Worm (Caenorhabditis elegans) whole organism, L1 larva: ENCODE results near the gene npl-4.2.

Experiments
- C16A3.4 ChIP-seq: fragments of 150-350 bp; optimal IDR thresholded peaks from 2 replicates; lab custom pipeline; 2014; ENCODE audit warnings: missing biosample characterization, missing genetic modification characterization
- Y116A8C.19 ChIP-seq: sonication (generic microtip); optimal IDR thresholded peaks from 2 replicates; lab custom pipeline; 2016; ENCODE audit warnings: missing compliant biosample characterization, missing genetic modification characterization, borderline replicate concordance
- aly-2 ChIP-seq: fragments of 150-350 bp; optimal IDR thresholded peaks from 2 replicates; lab custom pipeline; 2014; ENCODE audit warnings: missing biosample characterization, missing genetic modification characterization
- ama-1 ChIP-seq: fragments of 150-350 bp; optimal IDR thresholded peaks from 2 replicates; lab custom pipeline; 2014
- ceh-63 ChIP-seq: fragments of 200-800 bp; sonication (Bioruptor generic); optimal IDR thresholded peaks from 2 replicates; lab custom pipeline; 2018; ENCODE audit warnings: mild to moderate bottlenecking, missing genetic modification characterization, missing compliant biosample characterization
- ceh-8 ChIP-seq: fragments of 200-800 bp; sonication (Bioruptor generic); optimal IDR thresholded peaks from 2 replicates; lab custom pipeline; 2018; ENCODE audit warnings: mild to moderate bottlenecking, missing genetic modification characterization, moderate library complexity, missing compliant biosample characterization
- ceh-88 ChIP-seq: fragments of 200-800 bp; sonication (Bioruptor generic); IDR thresholded peaks from 2 replicates; pipeline ENCODE4 v1.3.6; 2022; ENCODE audit warnings: missing genetic modification characterization, missing compliant biosample characterization
- dpl-1 ChIP-seq, 3 experiments: fragments of 150-350 bp in 2 of 3; sonication (generic microtip) in 1 of 3; optimal IDR thresholded peaks; 2 replicates each; lab custom pipeline; 2014 to 2017; ENCODE audit warnings: missing biosample characterization in 3 of 3, missing genetic modification characterization in 3 of 3, missing genetic modification reagents in 3 of 3
- egl-13 ChIP-seq: sonication (generic microtip); optimal IDR thresholded peaks from 2 replicates; lab custom pipeline; 2016; ENCODE audit warnings: missing genotype, missing genetic modification reagents, missing genetic modification characterization, missing compliant biosample characterization
- elt-2 ChIP-seq: sonication (generic microtip); optimal IDR thresholded peaks from 2 replicates; lab custom pipeline; 2016; ENCODE audit warnings: missing genetic modification characterization, mild to moderate bottlenecking, inconsistent platforms, missing compliant biosample characterization, missing genetic modification reagents
- elt-3 ChIP-seq, 6 experiments: fragments of 150-350 bp in 1 of 6; sonication (generic microtip); optimal IDR thresholded peaks; 2 replicates each; lab custom pipeline; 2017 to 2018; ENCODE audit warnings: missing biosample characterization in 6 of 6, missing genetic modification characterization in 6 of 6, inconsistent platforms in 1 of 6
- fkh-10 ChIP-seq: sonication (generic microtip); optimal IDR thresholded peaks from 2 replicates; lab custom pipeline; 2017; ENCODE audit warnings: missing biosample characterization, missing genetic modification reagents, missing genetic modification characterization
- fkh-4 ChIP-seq: sonication (generic microtip); optimal IDR thresholded peaks from 2 replicates; lab custom pipeline; 2016; ENCODE audit warnings: missing compliant biosample characterization, missing genetic modification characterization, borderline replicate concordance
- fkh-8 ChIP-seq: sonication (generic microtip); optimal IDR thresholded peaks from 2 replicates; lab custom pipeline; 2016; ENCODE audit warnings: mild to moderate bottlenecking, missing genetic modification characterization, missing compliant biosample characterization
- fos-1 ChIP-seq: fragments of 150-350 bp; optimal IDR thresholded peaks from 2 replicates; lab custom pipeline; 2014; ENCODE audit warnings: missing biosample characterization, missing genetic modification characterization
- hlh-4 ChIP-seq: sonication (generic microtip); optimal IDR thresholded peaks from 2 replicates; lab custom pipeline; 2016; ENCODE audit warnings: mild to moderate bottlenecking, missing genetic modification characterization, missing compliant biosample characterization
- irx-1 ChIP-seq: sonication (generic microtip); optimal IDR thresholded peaks from 2 replicates; lab custom pipeline; 2016; ENCODE audit warnings: missing genetic modification characterization, missing compliant biosample characterization
- jun-1 ChIP-seq: fragments of 150-350 bp; optimal IDR thresholded peaks from 2 replicates; lab custom pipeline; 2014; ENCODE audit warnings: missing biosample characterization, missing genetic modification reagents, missing genetic modification characterization
- lin-13 ChIP-seq: fragments of 150-350 bp; optimal IDR thresholded peaks from 2 replicates; lab custom pipeline; 2014; ENCODE audit warnings: missing biosample characterization, missing genetic modification reagents, missing genetic modification characterization
- lin-15B ChIP-seq: fragments of 150-350 bp; sonication (generic microtip); optimal IDR thresholded peaks from 3 replicates; lab custom pipeline; 2014; ENCODE audit warnings: missing biosample characterization, missing genetic modification characterization
- lir-3 ChIP-seq: sonication (generic microtip); optimal IDR thresholded peaks from 2 replicates; lab custom pipeline; 2016; ENCODE audit warnings: mild to moderate bottlenecking, missing genetic modification characterization, moderate library complexity, missing compliant biosample characterization; ENCODE audit not compliant: poor library complexity
- mef-2 ChIP-seq: fragments of 150-350 bp; optimal IDR thresholded peaks from 2 replicates; lab custom pipeline; 2014; ENCODE audit warnings: missing biosample characterization, missing genetic modification characterization
- mep-1 ChIP-seq: fragments of 150-350 bp; optimal IDR thresholded peaks from 2 replicates; lab custom pipeline; 2014; ENCODE audit warnings: missing biosample characterization, missing genetic modification characterization
- nhr-11 ChIP-seq: fragments of 150-350 bp; optimal IDR thresholded peaks from 2 replicates; lab custom pipeline; 2014; ENCODE audit warnings: missing biosample characterization, missing genetic modification characterization
- nhr-12 ChIP-seq: sonication (generic microtip); optimal IDR thresholded peaks from 2 replicates; lab custom pipeline; 2017; ENCODE audit warnings: missing biosample characterization, missing genetic modification characterization
- nhr-19 ChIP-seq: fragments of 200-800 bp; sonication (Bioruptor generic); conservative IDR thresholded peaks from 2 replicates; pipeline ENCODE4 v1.3.6; 2022; ENCODE audit warnings: missing genetic modification characterization, missing compliant biosample characterization
- nhr-237 ChIP-seq: fragments of 150-350 bp; optimal IDR thresholded peaks from 2 replicates; lab custom pipeline; 2014; ENCODE audit warnings: missing biosample characterization, missing genetic modification characterization
- nhr-47 ChIP-seq: sonication (generic microtip); optimal IDR thresholded peaks from 2 replicates; lab custom pipeline; 2016; ENCODE audit warnings: mild to moderate bottlenecking, missing genetic modification characterization, moderate library complexity, missing compliant biosample characterization
- nhr-71 ChIP-seq: sonication (generic microtip); optimal IDR thresholded peaks from 2 replicates; lab custom pipeline; 2016; ENCODE audit warnings: mild to moderate bottlenecking, missing genetic modification characterization, moderate library complexity, missing compliant biosample characterization
- pag-3 ChIP-seq: sonication (generic microtip); optimal IDR thresholded peaks from 2 replicates; lab custom pipeline; 2017; ENCODE audit warnings: missing genetic modification characterization, mild to moderate bottlenecking, missing compliant biosample characterization, antibody characterized with exemption, borderline replicate concordance; ENCODE audit not compliant: insufficient read depth
- rnt-1 ChIP-seq: sonication (generic microtip); optimal IDR thresholded peaks from 2 replicates; lab custom pipeline; 2016; ENCODE audit warnings: mild to moderate bottlenecking, missing genetic modification characterization, moderate library complexity, missing compliant biosample characterization
- skn-1 ChIP-seq: fragments of 150-350 bp; optimal IDR thresholded peaks from 2 replicates; lab custom pipeline; 2014; ENCODE audit warnings: missing biosample characterization, missing genetic modification characterization
- snu-23 ChIP-seq: sonication (generic microtip); optimal IDR thresholded peaks from 2 replicates; lab custom pipeline; 2016; ENCODE audit warnings: missing genetic modification characterization, missing compliant biosample characterization
- sox-4 ChIP-seq: sonication (generic microtip); optimal IDR thresholded peaks from 2 replicates; lab custom pipeline; 2016; ENCODE audit warnings: missing genetic modification characterization, missing compliant biosample characterization
- sup-37 ChIP-seq: fragments of 200-800 bp; sonication (Bioruptor generic); optimal IDR thresholded peaks from 2 replicates; lab custom pipeline; 2018; ENCODE audit warnings: mild to moderate bottlenecking, missing genetic modification characterization, missing compliant biosample characterization
- swsn-7 ChIP-seq: sonication (generic microtip); optimal IDR thresholded peaks from 2 replicates; lab custom pipeline; 2016; ENCODE audit warnings: missing genetic modification characterization, missing compliant biosample characterization
- tbx-2 ChIP-seq: sonication (generic microtip); optimal IDR thresholded peaks from 2 replicates; lab custom pipeline; 2016; ENCODE audit warnings: missing genetic modification characterization, missing compliant biosample characterization
- tlp-1 ChIP-seq: fragments of 150-350 bp; optimal IDR thresholded peaks from 2 replicates; lab custom pipeline; 2014; ENCODE audit warnings: missing biosample characterization, missing genetic modification characterization
- unc-130 ChIP-seq: fragments of 150-350 bp; optimal IDR thresholded peaks from 2 replicates; lab custom pipeline; 2017; ENCODE audit warnings: missing biosample characterization, missing genetic modification characterization, inconsistent platforms
- unc-98 ChIP-seq: fragments of 200-800 bp; sonication (Bioruptor generic); IDR thresholded peaks from 2 replicates; pipeline ENCODE4 v1.3.6; 2022; ENCODE audit warnings: missing genetic modification characterization, missing compliant biosample characterization
- xbp-1 ChIP-seq: sonication (generic microtip); optimal IDR thresholded peaks from 2 replicates; lab custom pipeline; 2016; ENCODE audit warnings: missing genetic modification characterization, missing compliant biosample characterization
- zag-1 ChIP-seq: fragments of 150-350 bp; optimal IDR thresholded peaks from 2 replicates; lab custom pipeline; 2014; ENCODE audit warnings: missing biosample characterization, missing genetic modification characterization
- zip-4 ChIP-seq: fragments of 200-800 bp; sonication (Bioruptor generic); optimal IDR thresholded peaks from 2 replicates; lab custom pipeline; 2018; ENCODE audit warnings: mild to moderate bottlenecking, missing genetic modification characterization, moderate library complexity, missing compliant biosample characterization

The npl-4.2 gene

ce11 chrII:5605538-5605945 lies 17.1 kb upstream of the npl-4.2 start (continued):
- TF ChIP-seq lir-3 (no peak), swsn-7 (tag; lab: Kevin White, UChicago) (no peak), tbx-2 (peak; percentile 74), lin-15B (tag; lab: Kevin White, UChicago) (no peak), irx-1 (tag; lab: Kevin White, UChicago) (peak; percentile 56), sup-37 (GFP tag; lab: Kevin White, UChicago) (no peak), egl-13 (tag; lab: Kevin White, UChicago) (no peak), fkh-10 (GFP tag; lab: Kevin White, UChicago) (no peak), elt-2 (tag; lab: Kevin White, UChicago) (peak; percentile 88), nhr-11 (tag; lab: Kevin White, UChicago) (no peak), fkh-8 (tag; lab: Kevin White, UChicago) (no peak), skn-1 (no peak), dpl-1 (GFP tag; optimal IDR thresholded peaks at IDR 0.05; lab: Kevin White, UChicago) (peak in 2 of 3 experiments; percentile 5 to 30), elt-3 (tag; optimal IDR thresholded peaks at IDR 0.05; lab: Kevin White, UChicago) (peak; percentile 76 to 99 (median 89)), fkh-4 (tag; lab: Kevin White, UChicago) (no peak), jun-1 (peak; percentile 35), nhr-237 (tag; lab: Kevin White, UChicago) (peak; percentile 31), zag-1 (tag; lab: Kevin White, UChicago) (no peak), aly-2 (no peak), hlh-4 (tag; lab: Kevin White, UChicago) (no peak), zip-4 (no peak), ceh-88 (GFP tag; lab: Robert Waterston, UW) (no peak), ceh-63 (GFP tag; lab: Kevin White, UChicago) (no peak), pag-3 (tag; lab: Kevin White, UChicago) (no peak), fos-1 (no peak), mef-2 (no peak), C16A3.4 (tag; lab: Kevin White, UChicago) (peak; percentile 56), nhr-47 (tag; lab: Kevin White, UChicago) (peak; percentile 55), snu-23 (GFP tag; lab: Kevin White, UChicago) (peak; percentile 89), sox-4 (tag; lab: Kevin White, UChicago) (no peak), unc-98 (GFP tag; lab: Robert Waterston, UW) (no peak), nhr-71 (tag; lab: Kevin White, UChicago) (peak; percentile 87), nhr-12 (tag; lab: Kevin White, UChicago) (no peak), unc-130 (tag; lab: Kevin White, UChicago) (no peak), nhr-19 (GFP tag; lab: Robert Waterston, UW) (peak; percentile 65), rnt-1 (tag; lab: Kevin White, UChicago) (no peak), ceh-8 (no peak)
- TF ChIP-seq, all 84 proteins: peak for 29

- TF ChIP-seq tlp-1 (tag; lab: Kevin White, UChicago) (no peak), swsn-7 (tag; lab: Kevin White, UChicago) (no peak), Y116A8C.19 (no peak), mep-1 (tag; lab: Kevin White, UChicago) (no peak), lin-13 (GFP tag; lab: Kevin White, UChicago) (no peak), xbp-1 (tag; lab: Kevin White, UChicago) (no peak), ama-1 (lab: Kevin White, UChicago) (no peak)
These were observed 14.9 kb upstream of the npl-4.2 start, which contains the start of gene C17G10.7 for ce11 chrII:5607756-5608155. Gene C17G10.7 (minus strand): TSS chrII:5607856.
